Worm (Caenorhabditis elegans) whole organism, young adult: ENCODE measurements around the gene Y47D7A.2.

ENCODE experiments used
- D2030.7 ChIP-seq: fragments of 200-800 bp; sonication (Bioruptor generic); IDR thresholded peaks from 2 replicates; pipeline ENCODE4 v1.3.6; 2022; ENCODE audit warnings: missing genetic modification reagents, missing genetic modification characterization, missing compliant biosample characterization
- F39B2.1 ChIP-seq: fragments of 200-800 bp; sonication (Bioruptor generic); IDR thresholded peaks from 2 replicates; pipeline ENCODE4 v1.3.6; 2022; ENCODE audit warnings: missing genetic modification reagents, missing genetic modification characterization, missing compliant biosample characterization
- aptf-2 ChIP-seq: fragments of 200-800 bp; sonication (Bioruptor generic); conservative IDR thresholded peaks from 2 replicates; pipeline ENCODE4 v1.3.6; 2022; ENCODE audit warnings: missing genetic modification reagents, missing genetic modification characterization, missing compliant biosample characterization
- ceh-40 ChIP-seq: fragments of 200-800 bp; sonication (Bioruptor generic); IDR thresholded peaks from 2 replicates; pipeline ENCODE4 v1.3.6; 2022; ENCODE audit warnings: missing genetic modification characterization, missing compliant biosample characterization
- sdz-38 ChIP-seq: sonication (generic microtip); optimal IDR thresholded peaks from 2 replicates; lab custom pipeline; 2016; ENCODE audit warnings: missing genotype, missing genetic modification characterization, missing compliant biosample characterization
- snpc-4 ChIP-seq, 5 experiments: fragments of 150-350 bp in 1 of 5; sonication (generic microtip) in 4 of 5; optimal IDR thresholded peaks; 2 replicates each; lab custom pipeline; 2014 to 2018; ENCODE audit warnings: missing genetic modification characterization in 5 of 5, missing biosample characterization in 3 of 5, antibody characterized with exemption in 2 of 5, mild to moderate bottlenecking in 2 of 5, missing compliant biosample characterization in 2 of 5, missing genotype in 2 of 5, moderate library complexity in 2 of 5, missing genetic modification reagents in 1 of 5
- zim-3 ChIP-seq: sonication (generic microtip); optimal IDR thresholded peaks from 2 replicates; lab custom pipeline; 2017; ENCODE audit warnings: mild to moderate bottlenecking, missing genetic modification characterization, moderate library complexity, missing compliant biosample characterization
- ztf-18 ChIP-seq: sonication (generic microtip); optimal IDR thresholded peaks from 2 replicates; lab custom pipeline; 2016; ENCODE audit warnings: missing genotype, mild to moderate bottlenecking, missing genetic modification characterization, missing compliant biosample characterization

DNA sequence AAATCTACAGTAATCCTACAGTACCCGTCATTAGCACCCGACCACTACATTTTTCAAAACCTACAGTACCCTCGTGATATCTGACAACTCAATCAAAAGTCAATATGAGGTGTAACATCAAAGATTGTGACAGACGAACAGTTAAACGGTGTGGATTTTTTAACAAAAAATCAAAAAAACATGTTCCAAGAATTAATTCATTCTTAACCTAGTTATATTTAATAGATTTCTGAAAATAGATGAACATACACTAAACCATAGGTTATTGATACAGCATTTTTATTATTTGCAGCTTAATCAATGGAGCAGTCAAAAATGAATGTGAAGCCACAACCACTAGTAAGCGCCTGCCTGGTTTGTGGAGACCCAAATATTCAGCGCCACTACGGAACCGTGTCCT lies 12.6 kb upstream of the Y47D7A.2 start, which contains the start of gene nhr-118:
- TF ChIP-seq zim-3 (tag; lab: Kevin White, UChicago): no peak
- TF ChIP-seq aptf-2 (GFP tag; lab: Robert Waterston, UW): no peak
- no peak for TF ChIP-seq D2030.7
- no peak for TF ChIP-seq ceh-40 (GFP tag; lab: Robert Waterston, UW)
- TF ChIP-seq sdz-38 (tag; lab: Kevin White, UChicago): no peak
- TF ChIP-seq F39B2.1 (GFP tag; lab: Robert Waterston, UW): no peak
- TF ChIP-seq snpc-4 (GFP tag; optimal IDR thresholded peaks at IDR 0.05; lab: Kevin White, UChicago): no peak
- TF ChIP-seq snpc-4 (tag; optimal IDR thresholded peaks at IDR 0.05; lab: Kevin White, UChicago): no peak
- TF ChIP-seq ztf-18 (tag; lab: Kevin White, UChicago): no peak
